Fruit fly (Drosophila melanogaster): Measurements from ENCODE around the gene Kots.

Kots gene

DNA sequence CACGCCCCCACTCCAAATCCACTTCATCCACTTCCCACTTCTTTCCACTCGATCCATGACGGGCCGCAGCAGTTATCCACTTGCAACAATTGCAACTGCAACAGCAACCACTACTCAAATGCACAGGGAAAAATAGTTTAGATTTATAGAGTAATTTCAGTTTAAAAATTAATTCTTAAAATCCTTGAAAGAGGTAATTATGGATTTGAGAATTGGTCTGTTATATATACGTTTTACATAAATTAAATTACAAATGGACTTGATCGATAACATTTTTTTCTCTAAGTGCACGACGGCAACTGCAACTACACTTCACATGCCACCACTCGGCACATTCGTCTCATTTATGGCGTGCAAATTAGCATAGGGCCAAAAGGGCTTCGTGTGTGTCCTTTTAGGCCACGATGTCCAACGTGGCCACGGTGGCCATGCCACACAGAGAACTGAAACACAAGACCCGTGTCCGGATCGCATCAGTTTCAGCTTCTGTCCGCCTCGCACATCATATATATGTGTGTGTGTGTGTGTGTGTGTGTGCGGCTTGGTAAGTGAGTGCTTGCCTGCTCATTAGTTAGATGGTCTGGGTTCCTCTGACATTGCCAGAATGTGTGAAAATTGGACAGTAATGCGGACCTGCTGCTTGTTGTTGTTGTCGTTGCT is 21.1 kb upstream of the Kots start (continued):
- TF ChIP-seq abd-A (tag; optimal IDR thresholded peaks at IDR 0.05) (no peak), p53 (GFP tag; optimal IDR thresholded peaks at IDR 0.05) (no peak), seq (GFP tag; IDR thresholded peaks at IDR 0.05) (peak; percentile 54; the same call in 1 of the 2 replicates), tap (tag; optimal IDR thresholded peaks at IDR 0.05) (peak; percentile 64), CG7556 (GFP tag; optimal IDR thresholded peaks at IDR 0.05) (peak; percentile 76), CG31388 (GFP tag; optimal IDR thresholded peaks at IDR 0.05) (peak; percentile 32), tup (GFP tag; optimal IDR thresholded peaks at IDR 0.05) (peak; percentile 21), dm (GFP tag; optimal IDR thresholded peaks at IDR 0.05) (peak; percentile 49), CG7745 (tag; optimal IDR thresholded peaks at IDR 0.05) (no peak), CG7271 (tag; optimal IDR thresholded peaks at IDR 0.05) (peak; percentile 90), fd3F (GFP tag; optimal IDR thresholded peaks at IDR 0.05) (peak; percentile 33), eve (GFP tag; optimal IDR thresholded peaks at IDR 0.05) (peak; percentile 45 to 86), ase (GFP tag; IDR thresholded peaks at IDR 0.05) (peak; percentile 62; the same call in 2 of the 3 replicates), Fer3 (tag; optimal IDR thresholded peaks at IDR 0.05) (peak; percentile 3), Camta (GFP tag; optimal IDR thresholded peaks at IDR 0.05) (peak; percentile 71), CG7786 (GFP tag; optimal IDR thresholded peaks at IDR 0.05) (peak; percentile 43), CG4424 (GFP tag; optimal IDR thresholded peaks at IDR 0.05) (peak; percentile 81), gsb-n (tag; optimal IDR thresholded peaks at IDR 0.05) (peak; percentile 82), CG7372 (GFP tag; IDR thresholded peaks at IDR 0.05) (0 out of 2 replicates have a peak, but pooled peaks have one; percentile 10), CG1603 (tag; optimal IDR thresholded peaks at IDR 0.05) (peak; percentile 88), Hr39 (optimal IDR thresholded peaks at IDR 0.05) (no peak), org-1 (GFP tag; optimal IDR thresholded peaks at IDR 0.05) (peak; percentile 60)

DNA sequence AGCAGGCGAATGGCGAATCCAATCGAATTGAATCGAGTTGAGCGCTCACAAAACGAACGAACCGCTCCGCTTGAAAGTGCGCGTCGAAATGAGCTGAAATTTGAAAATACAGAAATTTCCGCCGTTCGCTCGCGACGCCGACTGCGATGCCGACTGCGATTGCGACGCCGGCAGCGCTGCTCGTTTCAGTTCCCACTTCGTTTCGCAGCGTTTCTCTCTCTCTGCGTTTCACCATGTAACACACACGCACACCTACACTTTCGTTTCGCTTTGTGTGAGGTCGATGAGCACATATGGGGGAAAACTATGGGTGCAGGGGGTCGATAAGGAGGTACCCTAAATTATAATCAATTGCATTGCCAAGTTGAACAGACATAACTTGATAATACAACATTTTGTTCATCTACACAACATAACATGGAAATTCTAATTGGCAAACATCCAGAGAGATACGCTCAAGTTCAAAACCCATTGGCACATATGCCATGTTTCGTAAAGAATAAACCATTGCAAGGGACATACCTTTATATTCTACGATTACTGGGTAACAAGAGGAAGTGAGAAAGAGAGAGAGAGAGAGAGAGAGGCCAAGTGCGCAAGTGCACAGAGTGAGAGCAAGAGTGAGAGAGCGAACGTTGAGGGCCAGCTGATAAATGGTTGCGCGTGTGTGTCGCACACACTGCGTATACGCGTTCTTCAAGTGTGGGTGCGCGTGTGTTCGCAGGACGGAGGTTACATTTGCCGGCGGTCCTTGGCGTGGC is 19.5 kb upstream of the Kots start:
- TF ChIP-seq CoRest (tag; optimal IDR thresholded peaks at IDR 0.05), result peak; percentile 93
- TF ChIP-seq crp (GFP tag; optimal IDR thresholded peaks at IDR 0.05), result peak in 1 of 2 experiments; percentile 69
- TF ChIP-seq Lhr (GFP tag; optimal IDR thresholded peaks at IDR 0.05), result peak; percentile 50
- TF ChIP-seq MBD-R2 (GFP tag; IDR thresholded peaks at IDR 0.05), result peak; percentile 54
- peak; percentile 79 for TF ChIP-seq ac (GFP tag; optimal IDR thresholded peaks at IDR 0.05)
- TF ChIP-seq gt (GFP tag; IDR thresholded peaks at IDR 0.05), result peak; percentile 64
- peak; percentile 94 for TF ChIP-seq pho (GFP tag; optimal IDR thresholded peaks at IDR 0.05)
- peak; percentile 92 for TF ChIP-seq CG10979 (tag; optimal IDR thresholded peaks at IDR 0.05)
- peak; percentile 61 for TF ChIP-seq Ravus (GFP tag; IDR thresholded peaks at IDR 0.05)
- TF ChIP-seq tll (GFP tag; optimal IDR thresholded peaks at IDR 0.05), result peak; percentile 2 to 18
- TF ChIP-seq CG11247 (GFP tag; IDR thresholded peaks at IDR 0.05), result peak; percentile 77; the same call in 1 of the 2 replicates
- peak; percentile 77 for TF ChIP-seq seq (GFP tag; IDR thresholded peaks at IDR 0.05)
- TF ChIP-seq D19B (GFP tag; optimal IDR thresholded peaks at IDR 0.05), result peak; percentile 100
- peak; percentile 91 for TF ChIP-seq CG31441 (GFP tag; IDR thresholded peaks at IDR 0.05)
- peak; percentile 91 for TF ChIP-seq Rfx (GFP tag; IDR thresholded peaks at IDR 0.05)
- peak; percentile 91 for TF ChIP-seq CG7839 (tag; optimal IDR thresholded peaks at IDR 0.05)
- peak; percentile 60 for TF ChIP-seq HLHmδ (GFP tag; optimal IDR thresholded peaks at IDR 0.05)
- TF ChIP-seq sima (GFP tag; optimal IDR thresholded peaks at IDR 0.05), result peak; percentile 60
- TF ChIP-seq lov (optimal IDR thresholded peaks at IDR 0.05), result no peak
- TF ChIP-seq lov (GFP tag; IDR thresholded peaks at IDR 0.05), result peak; percentile 68
- TF ChIP-seq sug (tag; optimal IDR thresholded peaks at IDR 0.05), result peak; percentile 98
- peak; percentile 82 for TF ChIP-seq H15 (GFP tag; IDR thresholded peaks at IDR 0.05)
- TF ChIP-seq CG14710 (tag; optimal IDR thresholded peaks at IDR 0.05), result peak; percentile 90
- peak; percentile 92 for TF ChIP-seq unpg (GFP tag; optimal IDR thresholded peaks at IDR 0.05)
- TF ChIP-seq CG4424 (GFP tag; optimal IDR thresholded peaks at IDR 0.05), result peak; percentile 92
- 0 out of 2 replicates have a peak, but pooled peaks have one; percentile 52 for TF ChIP-seq sim (GFP tag; IDR thresholded peaks at IDR 0.05)
- TF ChIP-seq CG13624 (GFP tag; optimal IDR thresholded peaks at IDR 0.05), result peak; percentile 92
- TF ChIP-seq slp2 (GFP tag; optimal IDR thresholded peaks at IDR 0.05), result peak; percentile 93
